Worm (Caenorhabditis elegans): ENCODE data around the gene F11D5.1.

Gene F11D5.1

ce11 chrX:3385362-3385761 lies 52.4 kb downstream of the F11D5.1 start, which contains the start of gene acp-1:
acp-1 (minus strand) TSS chrX:3385462.
- TF ChIP-seq nhr-11 (tag; optimal IDR thresholded peaks at IDR 0.05) (no peak), R02D3.7 (tag; optimal IDR thresholded peaks at IDR 0.05) (no peak), mab-5 (tag; optimal IDR thresholded peaks at IDR 0.05) (no peak), nhr-6 (tag; optimal IDR thresholded peaks at IDR 0.05) (no peak), elt-1 (tag; optimal IDR thresholded peaks at IDR 0.05) (no peak), ztf-11 (tag; optimal IDR thresholded peaks at IDR 0.05) (no peak), lin-13 (GFP tag; optimal IDR thresholded peaks at IDR 0.05) (no peak), sma-3 (GFP tag; optimal IDR thresholded peaks at IDR 0.05) (no peak), ama-1 (optimal IDR thresholded peaks at IDR 0.05) (no peak), nhr-129 (tag; optimal IDR thresholded peaks at IDR 0.05) (no peak)

- TF ChIP-seq sem-4 (tag; optimal IDR thresholded peaks at IDR 0.05), result no peak
- TF ChIP-seq lin-13 (GFP tag; optimal IDR thresholded peaks at IDR 0.05), result no peak
- no peak for TF ChIP-seq unc-62 (GFP tag; optimal IDR thresholded peaks at IDR 0.05)
- TF ChIP-seq mdl-1 (tag; optimal IDR thresholded peaks at IDR 0.05), result no peak
- TF ChIP-seq unc-55 (GFP tag; optimal IDR thresholded peaks at IDR 0.05), result no peak
- TF ChIP-seq nhr-237 (tag; optimal IDR thresholded peaks at IDR 0.05), result no peak
- TF ChIP-seq egl-27 (tag; optimal IDR thresholded peaks at IDR 0.05), result no peak
- TF ChIP-seq ztf-1 (GFP tag; conservative IDR thresholded peaks at IDR 0.05), result no peak
- TF ChIP-seq ceh-82 (tag; optimal IDR thresholded peaks at IDR 0.05), result no peak
- no peak for TF ChIP-seq nhr-129 (tag; optimal IDR thresholded peaks at IDR 0.05)
- TF ChIP-seq alr-1 (tag; optimal IDR thresholded peaks at IDR 0.05), result no peak
- no peak for TF ChIP-seq zag-1 (tag; optimal IDR thresholded peaks at IDR 0.05)
- TF ChIP-seq nhr-77 (tag; optimal IDR thresholded peaks at IDR 0.05), result no peak
- TF ChIP-seq ama-1 (optimal IDR thresholded peaks at IDR 0.05), result no peak
- TF ChIP-seq elt-1 (tag; optimal IDR thresholded peaks at IDR 0.05), result no peak
Observed at ce11 chrX:3393562-3393961, 60.6 kb downstream of the F11D5.1 start, which contains the start of gene slcf-2. slcf-2 (plus strand) TSS chrX:3393862.

DNA sequence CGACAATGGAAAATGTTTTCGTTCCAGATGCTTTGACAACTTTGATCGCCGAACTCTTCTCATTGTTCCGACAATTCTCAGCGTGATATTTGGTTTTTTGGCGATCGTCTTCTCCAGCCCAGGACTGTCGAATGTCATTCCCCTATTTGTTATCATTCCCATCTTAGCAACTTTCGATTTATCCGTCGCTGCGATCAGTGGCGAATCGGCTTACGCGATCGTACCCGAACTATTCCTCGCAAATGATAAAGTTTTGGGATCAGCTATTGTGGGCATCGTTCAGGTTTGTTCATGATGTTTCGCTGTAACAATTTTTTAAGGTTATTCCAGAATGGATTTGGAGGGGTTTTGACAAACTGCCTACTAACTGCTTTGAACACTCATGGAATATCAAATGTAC lies 63.8 kb downstream of the F11D5.1 start:
- TF ChIP-seq lin-39 (tag; optimal IDR thresholded peaks at IDR 0.05) (no peak), elt-1 (tag; optimal IDR thresholded peaks at IDR 0.05) (peak; percentile 19)
